Worm (Caenorhabditis elegans) whole organism, late embryonic: Measurements from ENCODE around the gene C54F6.5.

Experiments
- Y22D7AL.16 ChIP-seq: sonication (generic microtip); optimal IDR thresholded peaks from 2 replicates; lab custom pipeline; 2016; ENCODE audit warnings: missing genetic modification characterization, missing compliant biosample characterization
- ama-1 ChIP-seq: fragments of 150-350 bp; optimal IDR thresholded peaks from 2 replicates; lab custom pipeline; 2014
- ceh-9 ChIP-seq: sonication (generic microtip); optimal IDR thresholded peaks from 2 replicates; lab custom pipeline; 2016; ENCODE audit warnings: mild to moderate bottlenecking, missing genetic modification characterization, inconsistent platforms, missing compliant biosample characterization
- dmd-4 ChIP-seq: sonication (generic microtip); optimal IDR thresholded peaks from 2 replicates; lab custom pipeline; 2016; ENCODE audit warnings: borderline replicate concordance, missing genetic modification characterization, missing compliant biosample characterization
- fax-1 ChIP-seq: sonication (generic microtip); optimal IDR thresholded peaks from 2 replicates; lab custom pipeline; 2016; ENCODE audit warnings: missing genotype, missing genetic modification characterization, missing compliant biosample characterization
- nhr-11 ChIP-seq: fragments of 150-350 bp; optimal IDR thresholded peaks from 2 replicates; lab custom pipeline; 2014; ENCODE audit warnings: missing biosample characterization, missing genetic modification characterization
- pax-1 ChIP-seq: fragments of 150-350 bp; optimal IDR thresholded peaks from 2 replicates; lab custom pipeline; 2014; ENCODE audit warnings: missing biosample characterization, missing genetic modification characterization
- pha-4 ChIP-seq: fragments of 150-350 bp; optimal IDR thresholded peaks from 2 replicates; lab custom pipeline; 2018; ENCODE audit warnings: missing biosample characterization, missing genetic modification reagents, missing genetic modification characterization
- rnt-1 ChIP-seq: sonication (generic microtip); optimal IDR thresholded peaks from 2 replicates; lab custom pipeline; 2016; ENCODE audit warnings: missing genetic modification characterization, missing compliant biosample characterization
- sdc-2 ChIP-seq: sonication (generic microtip); optimal IDR thresholded peaks from 2 replicates; lab custom pipeline; 2016; ENCODE audit warnings: missing genotype, missing genetic modification characterization, missing compliant biosample characterization
- sox-2 ChIP-seq: fragments of 200-800 bp; sonication (Bioruptor generic); IDR thresholded peaks from 2 replicates; pipeline ENCODE4 v1.3.6; 2022; ENCODE audit warnings: missing genetic modification reagents, missing genetic modification characterization, missing compliant biosample characterization
- unc-3 ChIP-seq, 2 experiments: fragments of 200-800 bp in 1 of 2; sonication (Bioruptor generic) in 1 of 2; sonication (generic microtip) in 1 of 2; conservative IDR thresholded peaks in 1 of 2; optimal IDR thresholded peaks in 1 of 2; 2 replicates each; pipeline versions ENCODE4 v1.3.6 to Lab custom; 2016 to 2022; ENCODE audit warnings: missing compliant biosample characterization in 2 of 2, missing genetic modification characterization in 2 of 2, missing genetic modification reagents in 1 of 2
- unc-55 ChIP-seq: sonication (generic microtip); optimal IDR thresholded peaks from 2 replicates; lab custom pipeline; 2017; ENCODE audit warnings: missing biosample characterization, missing genetic modification reagents, missing genetic modification characterization

ce11 chrV:7485000-7485399 is 43.9 kb upstream of the C54F6.5 start, which contains the start of gene srbc-8:
- TF ChIP-seq rnt-1 (tag; lab: Kevin White, UChicago) (no peak), ama-1 (lab: Kevin White, UChicago) (no peak), dmd-4 (tag; lab: Kevin White, UChicago) (no peak), nhr-11 (tag; lab: Kevin White, UChicago) (no peak), unc-55 (GFP tag; lab: Kevin White, UChicago) (no peak), pha-4 (no peak), fax-1 (tag; lab: Kevin White, UChicago) (no peak), Y22D7AL.16 (tag; lab: Kevin White, UChicago) (no peak), sdc-2 (tag; lab: Kevin White, UChicago) (no peak), sox-2 (GFP tag; lab: Robert Waterston, UW) (no peak), pax-1 (no peak), ceh-9 (tag; lab: Kevin White, UChicago) (no peak), unc-3 (GFP tag; conservative IDR thresholded peaks at IDR 0.05; lab: Robert Waterston, UW) (no peak), unc-3 (tag; optimal IDR thresholded peaks at IDR 0.05; lab: Kevin White, UChicago) (no peak)
